Worm (Caenorhabditis elegans): ENCODE results near the gene sri-2.

ce11 chrV:15959456-15959855 lies 5.6 kb downstream of the sri-2 start:
- TF ChIP-seq ceh-40 (GFP tag; IDR thresholded peaks at IDR 0.05): no peak
- no peak for TF ChIP-seq hlh-12 (tag; optimal IDR thresholded peaks at IDR 0.05)
- TF ChIP-seq aptf-3 (GFP tag; IDR thresholded peaks at IDR 0.05): no peak
- TF ChIP-seq ama-1 (optimal IDR thresholded peaks at IDR 0.05): no peak
- TF ChIP-seq ama-1 (GFP tag; optimal IDR thresholded peaks at IDR 0.05): no peak
- no peak for TF ChIP-seq Y67H2A.10 (GFP tag; conservative IDR thresholded peaks at IDR 0.05)
- TF ChIP-seq Y79H2A.3 (GFP tag; conservative IDR thresholded peaks at IDR 0.05): no peak
- no peak for TF ChIP-seq die-1 (tag; optimal IDR thresholded peaks at IDR 0.05)
- no peak for TF ChIP-seq efl-1 (GFP tag; optimal IDR thresholded peaks at IDR 0.05)
- no peak for TF ChIP-seq nfya-2 (GFP tag; IDR thresholded peaks at IDR 0.05)
- TF ChIP-seq T07F8.4 (tag; optimal IDR thresholded peaks at IDR 0.05): no peak
- no peak for TF ChIP-seq ets-4 (GFP tag; optimal IDR thresholded peaks at IDR 0.05)
- no peak for TF ChIP-seq mel-28 (tag; optimal IDR thresholded peaks at IDR 0.05; ENCODE audit: borderline replicate concordance)
- no peak for TF ChIP-seq B0035.1 (tag; optimal IDR thresholded peaks at IDR 0.05)
- TF ChIP-seq aptf-2 (GFP tag; conservative IDR thresholded peaks at IDR 0.05): no peak
